Fruit fly (Drosophila melanogaster) whole organism, embryonic: Measurements from ENCODE around the gene Fas2.

ENCODE experiments used
- Awh ChIP-seq: fragments of 200-800 bp; sonication (Bioruptor generic); IDR thresholded peaks from 2 replicates; pipeline ENCODE4, ENCODE4 v1.3.6; 2022; ENCODE audit warnings: missing biosample characterization, missing genetic modification characterization
- Bdp1 ChIP-seq: fragments of 200-800 bp; sonication (Bioruptor generic); optimal IDR thresholded peaks from 3 replicates; lab custom pipeline; 2016; ENCODE audit warnings: missing biosample characterization, missing genetic modification characterization
- Bgb ChIP-seq: fragments of 200-800 bp; sonication (Bioruptor generic); IDR thresholded peaks from 2 replicates; pipeline ENCODE4 v1.3.6; 2022; ENCODE audit warnings: missing biosample characterization, missing genetic modification characterization; ENCODE audit not compliant: partially characterized antibody
- CG11560 ChIP-seq: fragments of 200-800 bp; sonication (Bioruptor generic); IDR thresholded peaks from 3 replicates; pipeline ENCODE4 v1.3.6; 2022; ENCODE audit warnings: missing biosample characterization, missing genetic modification characterization
- CG11696 ChIP-seq: fragments of 200-800 bp; sonication (Bioruptor generic); IDR thresholded peaks from 2 replicates; pipeline ENCODE4 v1.3.6; 2022; ENCODE audit warnings: missing biosample characterization, missing genetic modification characterization
- CG12744 ChIP-seq: fragments of 200-800 bp; sonication (Bioruptor generic); optimal IDR thresholded peaks from 2 replicates; lab custom pipeline; 2016; ENCODE audit warnings: missing biosample characterization, missing genetic modification characterization
- CG12769 ChIP-seq: fragments of 200-800 bp; sonication (Bioruptor generic); optimal IDR thresholded peaks from 2 replicates; lab custom pipeline; 2019; ENCODE audit warnings: missing biosample characterization, mild to moderate bottlenecking, missing genetic modification characterization, moderate library complexity
- CG13287 ChIP-seq: fragments of 200-800 bp; sonication (Bioruptor generic); IDR thresholded peaks from 2 replicates; pipeline ENCODE4 v1.3.6; 2022; ENCODE audit warnings: missing biosample characterization, missing genetic modification characterization; ENCODE audit not compliant: partially characterized antibody
- CG14710 ChIP-seq: fragments of 200-800 bp; sonication (Bioruptor generic); optimal IDR thresholded peaks from 3 replicates; lab custom pipeline; 2019; ENCODE audit warnings: missing biosample characterization, mild to moderate bottlenecking, missing genetic modification characterization, moderate library complexity
- CG14860 ChIP-seq: fragments of 200-800 bp; sonication (Bioruptor generic); IDR thresholded peaks from 3 replicates; pipeline ENCODE4 v1.3.6; 2022; ENCODE audit warnings: missing biosample characterization, missing genetic modification characterization; ENCODE audit not compliant: partially characterized antibody
- CG1647 ChIP-seq: fragments of 200-800 bp; sonication (Bioruptor generic); optimal IDR thresholded peaks from 3 replicates; lab custom pipeline; 2016; ENCODE audit warnings: missing biosample characterization, missing genetic modification characterization
- CG17186 ChIP-seq: fragments of 200-800 bp; sonication (Bioruptor generic); optimal IDR thresholded peaks from 3 replicates; lab custom pipeline; 2017; ENCODE audit warnings: missing biosample characterization, missing genetic modification reagents, missing genetic modification characterization
- CG2116 ChIP-seq: fragments of 200-800 bp; sonication (Bioruptor generic); optimal IDR thresholded peaks from 3 replicates; lab custom pipeline; 2018; ENCODE audit warnings: missing biosample characterization, mild to moderate bottlenecking, missing genetic modification characterization
- CG33557 ChIP-seq: fragments of 200-800 bp; sonication (Bioruptor generic); optimal IDR thresholded peaks from 2 replicates; lab custom pipeline; 2019; ENCODE audit warnings: missing biosample characterization, mild to moderate bottlenecking, missing genetic modification characterization, moderate library complexity
- CG34376 ChIP-seq: fragments of 200-800 bp; sonication (Bioruptor generic); optimal IDR thresholded peaks from 2 replicates; lab custom pipeline; 2018; ENCODE audit warnings: missing biosample characterization, mild to moderate bottlenecking, missing genetic modification characterization
- CG42726 ChIP-seq: fragments of 200-800 bp; sonication (Bioruptor generic); IDR thresholded peaks from 2 replicates; pipeline ENCODE4 v1.3.6; 2022; ENCODE audit warnings: missing biosample characterization, missing genetic modification characterization; ENCODE audit not compliant: partially characterized antibody
- CG4282 ChIP-seq: fragments of 200-800 bp; sonication (Bioruptor generic); optimal IDR thresholded peaks from 2 replicates; lab custom pipeline; 2016; ENCODE audit warnings: missing biosample characterization, missing genetic modification characterization
- CG4328 ChIP-seq: fragments of 200-800 bp; sonication (Bioruptor generic); optimal IDR thresholded peaks from 3 replicates; lab custom pipeline; 2017; ENCODE audit warnings: missing biosample characterization, missing genetic modification reagents, missing genetic modification characterization
- CG4360 ChIP-seq: fragments of 200-800 bp; sonication (Bioruptor generic); IDR thresholded peaks from 2 replicates; pipeline ENCODE4 v1.3.6; 2022; ENCODE audit warnings: missing biosample characterization, missing genetic modification characterization
- CG6272 ChIP-seq: fragments of 200-800 bp; sonication (Bioruptor generic); IDR thresholded peaks from 2 replicates; pipeline ENCODE4 v1.3.6; 2022; ENCODE audit warnings: missing biosample characterization, missing genetic modification characterization
- CG7556 ChIP-seq: fragments of 200-800 bp; sonication (Bioruptor generic); optimal IDR thresholded peaks from 2 replicates; lab custom pipeline; 2017; ENCODE audit warnings: missing biosample characterization, mild to moderate bottlenecking, missing genetic modification characterization
- CG8281 ChIP-seq: fragments of 200-800 bp; sonication (Bioruptor generic); optimal IDR thresholded peaks from 2 replicates; lab custom pipeline; 2018; ENCODE audit warnings: missing biosample characterization, mild to moderate bottlenecking, missing genetic modification characterization, moderate library complexity
- CG8359 ChIP-seq: fragments of 200-800 bp; sonication (Bioruptor generic); optimal IDR thresholded peaks from 2 replicates; lab custom pipeline; 2017; ENCODE audit warnings: missing biosample characterization, mild to moderate bottlenecking, missing genetic modification characterization, borderline replicate concordance
- CG8388 ChIP-seq: fragments of 200-800 bp; sonication (Bioruptor generic); optimal IDR thresholded peaks from 2 replicates; lab custom pipeline; 2019; ENCODE audit warnings: missing biosample characterization, mild to moderate bottlenecking, missing genetic modification characterization, moderate library complexity
- CG8924 ChIP-seq: fragments of 200-800 bp; optimal IDR thresholded peaks from 3 replicates; lab custom pipeline; 2019; ENCODE audit warnings: missing biosample characterization, mild to moderate bottlenecking, missing genetic modification characterization, moderate library complexity
- CG9797 ChIP-seq: fragments of 200-800 bp; sonication (Bioruptor generic); optimal IDR thresholded peaks from 3 replicates; lab custom pipeline; 2018; ENCODE audit warnings: missing biosample characterization, mild to moderate bottlenecking, missing genetic modification characterization
- Dbx ChIP-seq: fragments of 200-800 bp; sonication (Bioruptor generic); IDR thresholded peaks from 3 replicates; pipeline ENCODE4 v1.3.6; 2022; ENCODE audit warnings: missing biosample characterization, missing genetic modification characterization
- Dfd ChIP-seq, 2 experiments: fragments of >200 bp; optimal IDR thresholded peaks; 2 replicates each; lab custom pipeline; 2017; ENCODE audit warnings: missing biosample characterization in 2 of 2, missing genetic modification characterization in 2 of 2
- Hmx ChIP-seq: fragments of 200-800 bp; sonication (Bioruptor generic); optimal IDR thresholded peaks from 2 replicates; lab custom pipeline; 2016; ENCODE audit warnings: missing biosample characterization, missing genetic modification characterization
- Ravus ChIP-seq: fragments of 200-800 bp; sonication (Bioruptor generic); IDR thresholded peaks from 2 replicates; pipeline ENCODE4 v1.3.6; 2022; ENCODE audit warnings: missing biosample characterization, missing genetic modification characterization
- Six4 ChIP-seq: fragments of 200-800 bp; sonication (Bioruptor generic); optimal IDR thresholded peaks from 2 replicates; lab custom pipeline; 2016; ENCODE audit warnings: missing biosample characterization, missing genetic modification characterization
- Stat92E ChIP-seq, 3 experiments: fragments of >200 bp in 2 of 3; fragments of 200-800 bp in 1 of 3; sonication (Bioruptor generic) in 1 of 3; optimal IDR thresholded peaks; 2 replicates each; lab custom pipeline; 2017 to 2019; ENCODE audit warnings: missing biosample characterization in 3 of 3, missing genetic modification characterization in 3 of 3, mild to moderate bottlenecking in 1 of 3, moderate library complexity in 1 of 3
- Tbp ChIP-seq: fragments of >200 bp; optimal IDR thresholded peaks from 2 replicates; lab custom pipeline; 2018; ENCODE audit warnings: missing biosample characterization, missing genetic modification characterization
- Xbp1 ChIP-seq: fragments of 200-800 bp; sonication (Bioruptor generic); optimal IDR thresholded peaks from 3 replicates; lab custom pipeline; 2016; ENCODE audit warnings: missing biosample characterization, mild to moderate bottlenecking, missing genetic modification characterization
- ash1 ChIP-seq: fragments of 200-800 bp; sonication (Bioruptor generic); optimal IDR thresholded peaks from 2 replicates; lab custom pipeline; 2018; ENCODE audit warnings: missing biosample characterization, mild to moderate bottlenecking, missing genetic modification characterization
- bbx ChIP-seq: fragments of 200-800 bp; sonication (Bioruptor generic); IDR thresholded peaks from 2 replicates; pipeline ENCODE4 v1.3.6; 2022; ENCODE audit warnings: missing biosample characterization, missing genetic modification characterization; ENCODE audit not compliant: partially characterized antibody
- btn ChIP-seq: fragments of 200-800 bp; sonication (Bioruptor generic); optimal IDR thresholded peaks from 2 replicates; lab custom pipeline; 2016; ENCODE audit warnings: missing biosample characterization, missing genetic modification characterization
- chm ChIP-seq: fragments of 200-800 bp; sonication (Bioruptor generic); IDR thresholded peaks from 2 replicates; pipeline ENCODE4 v1.3.6; 2022; ENCODE audit warnings: missing biosample characterization, missing genetic modification characterization
- fd96Cb ChIP-seq: fragments of 200-800 bp; sonication (Bioruptor generic); optimal IDR thresholded peaks from 2 replicates; lab custom pipeline; 2018; ENCODE audit warnings: missing biosample characterization, mild to moderate bottlenecking, missing genetic modification characterization, moderate library complexity
- pfk ChIP-seq: fragments of 200-800 bp; sonication (Bioruptor generic); optimal IDR thresholded peaks from 2 replicates; lab custom pipeline; 2018; ENCODE audit warnings: missing biosample characterization, mild to moderate bottlenecking, missing genetic modification characterization, moderate library complexity
- pnt ChIP-seq: fragments of 200-800 bp; sonication (Bioruptor generic); optimal IDR thresholded peaks from 3 replicates; lab custom pipeline; 2016; ENCODE audit warnings: missing biosample characterization, missing genetic modification characterization
- prd ChIP-seq, 3 experiments: fragments of >200 bp in 2 of 3; fragments of 200-800 bp in 1 of 3; sonication (Bioruptor generic) in 1 of 3; optimal IDR thresholded peaks in 2 of 3; IDR thresholded peaks in 1 of 3; 2 replicates in 2 of 3; 3 replicates in 1 of 3; pipeline versions ENCODE4 v1.3.6 to Lab custom; 2017 to 2022; ENCODE audit warnings: missing biosample characterization in 1 of 3, missing genetic modification characterization in 1 of 3
- run ChIP-seq: fragments of 200-800 bp; sonication (Bioruptor generic); optimal IDR thresholded peaks from 3 replicates; lab custom pipeline; 2018; ENCODE audit warnings: missing biosample characterization, mild to moderate bottlenecking, missing genetic modification characterization
- seq ChIP-seq: fragments of 200-800 bp; sonication (Bioruptor generic); IDR thresholded peaks from 2 replicates; pipeline ENCODE4 v1.3.6; 2022; ENCODE audit warnings: missing biosample characterization, missing genetic modification characterization
- sima ChIP-seq: fragments of 200-800 bp; sonication (Bioruptor generic); optimal IDR thresholded peaks from 2 replicates; lab custom pipeline; 2016; ENCODE audit warnings: missing biosample characterization, missing genetic modification characterization
- trem ChIP-seq: fragments of 200-800 bp; optimal IDR thresholded peaks from 3 replicates; lab custom pipeline; 2019; ENCODE audit warnings: missing biosample characterization, mild to moderate bottlenecking, missing genetic modification characterization, moderate library complexity
- wdn ChIP-seq: fragments of 200-800 bp; sonication (Bioruptor generic); IDR thresholded peaks from 2 replicates; pipeline ENCODE4 v1.3.6; 2022; ENCODE audit warnings: missing biosample characterization, missing genetic modification characterization

The Fas2 gene

dm6 chrX:4116834-4117736 lies 88.8 kb downstream of the Fas2 start, which contains the start of the genes tyf and Tip60 (continued):
- TF ChIP-seq trem (tag; lab: Kevin White, UChicago) (peak; percentile 98), bbx (GFP tag; lab: Robert Waterston, UW) (peak; percentile 58; the same call in 1 of the 2 replicates), CG8924 (tag; lab: Kevin White, UChicago) (peak; percentile 32), seq (GFP tag; lab: Robert Waterston, UW) (no peak), CG12744 (GFP tag; lab: Kevin White, UChicago) (no peak), CG7556 (no peak), CG14860 (GFP tag; lab: Robert Waterston, UW) (peak; percentile 38; the same call in 1 of the 3 replicates), Xbp1 (peak; percentile 28), Ravus (GFP tag; lab: Robert Waterston, UW) (no peak), run (no peak), CG8281 (tag; lab: Kevin White, UChicago) (no peak), CG34376 (peak; percentile 20), CG9797 (GFP tag; lab: Kevin White, UChicago) (peak; percentile 36), pnt (GFP tag; lab: Kevin White, UChicago) (no peak), CG33557 (GFP tag; lab: Kevin White, UChicago) (peak; percentile 4), CG4282 (GFP tag; lab: Kevin White, UChicago) (no peak), CG13287 (GFP tag; lab: Robert Waterston, UW) (peak; percentile 52), Stat92E (GFP tag; optimal IDR thresholded peaks at IDR 0.05; lab: Kevin White, UChicago) (no peak), Awh (GFP tag; lab: Robert Waterston, UW) (no peak), CG4328 (GFP tag; lab: Kevin White, UChicago) (no peak), CG8359 (no peak), btn (GFP tag; lab: Kevin White, UChicago) (no peak), ash1 (GFP tag; lab: Kevin White, UChicago) (no peak), CG42726 (GFP tag; lab: Robert Waterston, UW) (peak; percentile 31; the same call in 1 of the 2 replicates), CG1647 (GFP tag; lab: Kevin White, UChicago) (no peak), CG12769 (no peak), fd96Cb (tag; lab: Kevin White, UChicago) (no peak), pfk (GFP tag; lab: Kevin White, UChicago) (no peak), Hmx (GFP tag; lab: Kevin White, UChicago) (no peak), sima (GFP tag; lab: Kevin White, UChicago) (no peak), CG2116 (GFP tag; lab: Kevin White, UChicago) (peak; percentile 39), CG6272 (0 out of 2 replicates have a peak, but pooled peaks have one; percentile 22), CG14710 (peak; percentile 42), Bdp1 (GFP tag; lab: Kevin White, UChicago) (no peak), Bgb (GFP tag; lab: Robert Waterston, UW) (peak; percentile 72), CG8388 (no peak), Tbp (no peak), prd (optimal IDR thresholded peaks at IDR 0.05; lab: Kevin White, UChicago) (no peak), prd (GFP tag; IDR thresholded peaks at IDR 0.05; lab: Robert Waterston, UW) (no peak), CG17186 (GFP tag; lab: Kevin White, UChicago) (peak; percentile 41), CG11696 (GFP tag; lab: Robert Waterston, UW) (no peak), Six4 (GFP tag; lab: Kevin White, UChicago) (no peak), chm (GFP tag; lab: Robert Waterston, UW) (0 out of 2 replicates have a peak, but pooled peaks have one; percentile 22), wdn (GFP tag; lab: Robert Waterston, UW) (no peak), Dfd (GFP tag; optimal IDR thresholded peaks at IDR 0.05; lab: Kevin White, UChicago) (no peak), CG4360 (peak; percentile 52; the same call in 1 of the 2 replicates), CG11560 (tag; lab: Robert Waterston, UW) (no peak), Dbx (GFP tag; lab: Robert Waterston, UW) (peak; percentile 37; the same call in 1 of the 3 replicates)
